Fruit fly (Drosophila melanogaster): Measurements from ENCODE around the gene CG14990.

The CG14990 gene

DNA sequence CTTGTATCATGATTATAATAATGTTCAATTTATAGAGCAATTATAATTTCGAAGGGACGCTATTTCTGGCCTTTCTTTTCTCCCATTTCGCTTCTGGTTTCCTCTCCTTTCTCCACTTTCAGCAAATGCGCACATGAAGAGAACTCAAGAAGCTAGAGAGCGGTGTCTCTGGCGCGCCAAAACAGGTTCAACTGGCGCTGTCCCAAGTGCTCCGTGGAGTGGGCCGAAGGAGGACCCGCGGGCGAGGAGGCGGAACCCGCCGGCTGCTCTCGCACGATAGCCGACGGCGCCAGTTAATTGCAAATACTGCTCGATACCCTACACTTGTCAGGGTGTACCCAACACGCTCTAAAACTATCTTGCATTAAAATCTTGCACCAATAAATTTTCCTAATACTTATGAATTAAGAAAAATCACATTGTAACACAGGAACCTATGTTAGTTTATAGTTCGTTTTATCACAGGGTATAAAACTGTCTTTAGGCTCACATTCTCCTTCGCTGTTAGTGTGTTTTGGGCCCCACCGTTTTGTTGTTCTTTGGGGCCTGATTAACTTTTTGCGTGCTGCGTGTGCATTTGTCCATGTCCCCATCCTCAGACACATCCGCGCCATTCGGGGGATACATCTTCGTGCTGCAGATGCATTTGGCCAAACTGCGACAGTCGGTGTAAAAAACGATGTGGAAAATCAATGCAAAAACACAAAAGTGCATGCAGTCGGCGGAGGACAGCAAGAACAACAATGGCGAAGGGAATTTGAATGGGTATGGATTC, 22.6 kb upstream of the CG14990 start (continued):
- TF ChIP-seq sima (GFP tag; optimal IDR thresholded peaks at IDR 0.05) (peak; percentile 39), phol (tag; optimal IDR thresholded peaks at IDR 0.05) (peak; percentile 80), al (GFP tag; IDR thresholded peaks at IDR 0.05) (peak; percentile 91), CG13894 (tag; optimal IDR thresholded peaks at IDR 0.05) (no peak), hb (GFP tag; IDR thresholded peaks at IDR 0.05; ENCODE audit: partially characterized antibody) (no peak), sim (GFP tag; IDR thresholded peaks at IDR 0.05) (peak; percentile 72; the same call in 1 of the 2 replicates), CG42726 (GFP tag; IDR thresholded peaks at IDR 0.05; ENCODE audit: partially characterized antibody) (no peak), CG14860 (GFP tag; IDR thresholded peaks at IDR 0.05; ENCODE audit: partially characterized antibody) (no peak), Atf-2 (GFP tag; optimal IDR thresholded peaks at IDR 0.05) (peak; percentile 86), pzg (GFP tag; optimal IDR thresholded peaks at IDR 0.05) (peak; percentile 5), dmrt99B (tag; optimal IDR thresholded peaks at IDR 0.05) (peak; percentile 87), CG8924 (tag; optimal IDR thresholded peaks at IDR 0.05) (peak; percentile 81), otp (GFP tag; IDR thresholded peaks at IDR 0.05) (peak; percentile 93), CG10267 (tag; optimal IDR thresholded peaks at IDR 0.05) (peak; percentile 45), CG31224 (GFP tag; IDR thresholded peaks at IDR 0.05) (peak; percentile 74), CG31441 (GFP tag; IDR thresholded peaks at IDR 0.05) (peak; percentile 80), ERR (GFP tag; optimal IDR thresholded peaks at IDR 0.05) (peak; percentile 88), vnd (GFP tag; IDR thresholded peaks at IDR 0.05; ENCODE audit: partially characterized antibody) (no peak), Rx (GFP tag; IDR thresholded peaks at IDR 0.05) (peak; percentile 86), Eip74EF (GFP tag; optimal IDR thresholded peaks at IDR 0.05) (no peak), Abd-B (GFP tag; optimal IDR thresholded peaks at IDR 0.05) (peak; percentile 89), HmgZ (tag; optimal IDR thresholded peaks at IDR 0.05) (peak; percentile 89), ATbp (GFP tag; optimal IDR thresholded peaks at IDR 0.05) (peak; percentile 76), tna (GFP tag; IDR thresholded peaks at IDR 0.05; ENCODE audit: partially characterized antibody) (no peak)

dm6 chr3L:4070996-4071379, 22.0 kb upstream of the CG14990 start:
- TF ChIP-seq grn (GFP tag; optimal IDR thresholded peaks at IDR 0.05) (no peak), dati (GFP tag; IDR thresholded peaks at IDR 0.05) (peak; percentile 58; the same call in 1 of the 2 replicates), CG15269 (tag; optimal IDR thresholded peaks at IDR 0.05) (peak; percentile 20), ham (GFP tag; IDR thresholded peaks at IDR 0.05) (peak; percentile 46; the same call in 1 of the 2 replicates), toy (GFP tag; IDR thresholded peaks at IDR 0.05) (peak; percentile 43; the same call in 1 of the 2 replicates), usp (GFP tag; optimal IDR thresholded peaks at IDR 0.05) (no peak), cato (GFP tag; optimal IDR thresholded peaks at IDR 0.05; ENCODE audit: borderline replicate concordance) (no peak), CG15073 (GFP tag; optimal IDR thresholded peaks at IDR 0.05) (no peak), CG34422 (GFP tag; IDR thresholded peaks at IDR 0.05) (peak; percentile 6; the same call in 1 of the 3 replicates), psq (GFP tag; optimal IDR thresholded peaks at IDR 0.05) (no peak), CG12219 (GFP tag; optimal IDR thresholded peaks at IDR 0.05) (peak; percentile 67), jing (GFP tag; optimal IDR thresholded peaks at IDR 0.05) (peak; percentile 68), en (GFP tag; optimal IDR thresholded peaks at IDR 0.05) (no peak), ase (GFP tag; IDR thresholded peaks at IDR 0.05) (peak; percentile 78), twi (tag; optimal IDR thresholded peaks at IDR 0.05) (no peak), Kr (GFP tag; optimal IDR thresholded peaks at IDR 0.05) (no peak), jigr1 (GFP tag; IDR thresholded peaks at IDR 0.05) (peak; percentile 51; the same call in 2 of the 3 replicates), CG18599 (GFP tag; optimal IDR thresholded peaks at IDR 0.05) (peak; percentile 66), CG16863 (GFP tag; optimal IDR thresholded peaks at IDR 0.05) (no peak), Nf-YC (tag; optimal IDR thresholded peaks at IDR 0.05) (no peak), CG1602 (GFP tag; optimal IDR thresholded peaks at IDR 0.05) (peak; percentile 49), tgo (GFP tag; IDR thresholded peaks at IDR 0.05) (peak; percentile 65), CG5245 (GFP tag; optimal IDR thresholded peaks at IDR 0.05) (peak; percentile 62), Rx (GFP tag; IDR thresholded peaks at IDR 0.05) (peak; percentile 68), zfh1 (GFP tag; IDR thresholded peaks at IDR 0.05) (peak; percentile 87), CG6683 (GFP tag; optimal IDR thresholded peaks at IDR 0.05) (peak; percentile 7)

All from whole organism, embryonic.